Worm (Caenorhabditis elegans) whole organism, young adult: ENCODE results near the gene C16C4.17.

Experiments
- F39B2.1 ChIP-seq: fragments of 200-800 bp; sonication (Bioruptor generic); IDR thresholded peaks from 2 replicates; pipeline ENCODE4 v1.3.6; 2022; ENCODE audit warnings: missing genetic modification reagents, missing genetic modification characterization, missing compliant biosample characterization
- dox-1 ChIP-seq: fragments of 200-800 bp; sonication (Bioruptor generic); IDR thresholded peaks from 2 replicates; pipeline ENCODE4 v1.3.6; 2022; ENCODE audit warnings: missing genetic modification reagents, missing genetic modification characterization, missing compliant biosample characterization
- let-526 ChIP-seq: fragments of 200-800 bp; sonication (Bioruptor generic); IDR thresholded peaks from 2 replicates; pipeline ENCODE4 v1.3.6; 2022; ENCODE audit warnings: missing genetic modification reagents, missing genetic modification characterization, missing compliant biosample characterization
- madf-3 ChIP-seq: fragments of 200-800 bp; sonication (Bioruptor generic); IDR thresholded peaks from 2 replicates; pipeline ENCODE4 v1.3.6; 2022; ENCODE audit warnings: missing genetic modification reagents, missing genetic modification characterization, missing compliant biosample characterization
- unc-62 ChIP-seq: fragments of 150-350 bp; optimal IDR thresholded peaks from 2 replicates; lab custom pipeline; 2014; ENCODE audit warnings: missing biosample characterization, missing genetic modification reagents, missing genetic modification characterization

DNA sequence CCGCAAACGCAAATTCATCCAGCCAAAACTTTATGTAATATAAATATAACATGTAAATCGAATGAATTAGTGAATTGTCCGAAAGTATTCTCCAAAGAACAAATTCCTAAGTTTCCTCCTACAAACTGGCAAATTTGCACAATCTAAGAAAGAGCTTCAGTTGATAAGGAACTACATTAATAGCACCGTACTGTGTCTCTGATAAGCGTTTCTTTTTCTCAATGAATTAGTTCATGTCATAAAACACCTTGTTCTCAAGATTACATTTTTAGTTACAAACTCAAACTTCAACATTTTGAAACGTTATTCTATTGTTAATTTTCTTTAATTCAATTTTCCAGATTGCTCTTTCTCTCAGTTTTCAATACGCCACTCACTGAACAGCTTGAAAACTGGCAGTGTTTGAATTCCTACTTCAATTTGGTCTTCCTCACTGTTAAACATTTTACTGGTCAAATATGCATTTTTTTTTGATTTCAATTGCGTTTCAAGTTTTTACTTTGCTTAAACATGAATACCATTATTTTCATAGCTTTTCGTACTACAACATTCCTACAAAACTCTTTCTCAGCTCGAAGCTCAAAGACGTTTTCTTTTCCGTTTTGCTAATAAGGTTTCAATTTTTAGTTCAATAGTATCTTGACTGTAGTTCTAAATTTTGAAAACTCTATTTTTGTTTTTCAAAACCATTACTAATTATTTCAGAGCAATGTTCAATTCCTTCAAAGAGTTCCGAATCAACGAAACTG, 1.5 kb downstream of the C16C4.17 start, which contains the start of gene math-15:
- no peak for TF ChIP-seq unc-62 (GFP tag; lab: Kevin White, UChicago)
- no peak for TF ChIP-seq F39B2.1
- no peak for TF ChIP-seq let-526 (GFP tag; lab: Robert Waterston, UW)
- no peak for TF ChIP-seq madf-3 (GFP tag; lab: Robert Waterston, UW)
- no peak for TF ChIP-seq dox-1 (GFP tag; lab: Robert Waterston, UW)
